Worm (Caenorhabditis elegans) whole organism, early embryonic: ENCODE results near the gene T18D3.9.

Experiments
- B0310.2 ChIP-seq: sonication (generic microtip); optimal IDR thresholded peaks from 2 replicates; lab custom pipeline; 2016; ENCODE audit warnings: mild to moderate bottlenecking, missing genetic modification characterization, missing compliant biosample characterization
- F13C5.2 ChIP-seq: sonication (generic microtip); optimal IDR thresholded peaks from 2 replicates; lab custom pipeline; 2017; ENCODE audit warnings: mild to moderate bottlenecking, missing genetic modification characterization, inconsistent platforms, missing compliant biosample characterization
- aly-1 ChIP-seq: sonication (generic microtip); optimal IDR thresholded peaks from 2 replicates; lab custom pipeline; 2016; ENCODE audit warnings: missing genetic modification characterization, missing compliant biosample characterization
- ama-1 ChIP-seq: fragments of 150-350 bp; optimal IDR thresholded peaks from 2 replicates; lab custom pipeline; 2014
- ceh-13 ChIP-seq: fragments of 200-800 bp; sonication (Bioruptor generic); optimal IDR thresholded peaks from 2 replicates; lab custom pipeline; 2018; ENCODE audit warnings: mild to moderate bottlenecking, missing genetic modification characterization, missing compliant biosample characterization
- ceh-36 ChIP-seq: sonication (generic microtip); optimal IDR thresholded peaks from 2 replicates; lab custom pipeline; 2016; ENCODE audit warnings: missing genetic modification characterization, inconsistent platforms, missing compliant biosample characterization
- ets-7 ChIP-seq: sonication (generic microtip); optimal IDR thresholded peaks from 2 replicates; lab custom pipeline; 2016; ENCODE audit warnings: missing genotype, missing genetic modification characterization, missing compliant biosample characterization
- flt-1 ChIP-seq: fragments of 200-800 bp; sonication (Bioruptor generic); IDR thresholded peaks from 2 replicates; pipeline ENCODE4 v1.3.6; 2022; ENCODE audit warnings: missing genetic modification characterization, missing compliant biosample characterization
- hmbx-1 ChIP-seq: sonication (generic microtip); optimal IDR thresholded peaks from 2 replicates; lab custom pipeline; 2016; ENCODE audit warnings: mild to moderate bottlenecking, missing genetic modification characterization, missing compliant biosample characterization
- hmg-4 ChIP-seq: fragments of 200-800 bp; sonication (Bioruptor generic); optimal IDR thresholded peaks from 2 replicates; lab custom pipeline; 2018; ENCODE audit warnings: mild to moderate bottlenecking, missing genetic modification characterization, missing compliant biosample characterization
- hnd-1 ChIP-seq: sonication (generic microtip); optimal IDR thresholded peaks from 2 replicates; lab custom pipeline; 2016; ENCODE audit warnings: missing genetic modification characterization, missing compliant biosample characterization
- pes-1 ChIP-seq: fragments of 200-800 bp; sonication (Bioruptor generic); IDR thresholded peaks from 2 replicates; pipeline ENCODE4 v1.3.6; 2022; ENCODE audit warnings: missing genetic modification reagents, missing genetic modification characterization, missing compliant biosample characterization
- scrt-1 ChIP-seq: fragments of 200-800 bp; sonication (Bioruptor generic); IDR thresholded peaks from 2 replicates; pipeline ENCODE4 v1.3.6; 2022; ENCODE audit warnings: missing genetic modification characterization, missing compliant biosample characterization
- sea-1 ChIP-seq: fragments of 200-800 bp; sonication (Bioruptor generic); conservative IDR thresholded peaks from 2 replicates; pipeline ENCODE4 v1.3.6; 2022; ENCODE audit warnings: missing genetic modification characterization, missing compliant biosample characterization
- tbx-11 ChIP-seq: fragments of 200-800 bp; sonication (Bioruptor generic); IDR thresholded peaks from 2 replicates; pipeline ENCODE4 v1.3.6; 2022; ENCODE audit warnings: missing genetic modification characterization, missing compliant biosample characterization
- tbx-37 ChIP-seq: fragments of 200-800 bp; sonication (Bioruptor generic); conservative IDR thresholded peaks from 2 replicates; pipeline ENCODE4 v1.3.6; 2022; ENCODE audit warnings: missing genetic modification reagents, missing genetic modification characterization, missing compliant biosample characterization
- tra-4 ChIP-seq: sonication (generic microtip); optimal IDR thresholded peaks from 2 replicates; lab custom pipeline; 2017; ENCODE audit warnings: missing genetic modification characterization, missing compliant biosample characterization

The T18D3.9 gene

DNA sequence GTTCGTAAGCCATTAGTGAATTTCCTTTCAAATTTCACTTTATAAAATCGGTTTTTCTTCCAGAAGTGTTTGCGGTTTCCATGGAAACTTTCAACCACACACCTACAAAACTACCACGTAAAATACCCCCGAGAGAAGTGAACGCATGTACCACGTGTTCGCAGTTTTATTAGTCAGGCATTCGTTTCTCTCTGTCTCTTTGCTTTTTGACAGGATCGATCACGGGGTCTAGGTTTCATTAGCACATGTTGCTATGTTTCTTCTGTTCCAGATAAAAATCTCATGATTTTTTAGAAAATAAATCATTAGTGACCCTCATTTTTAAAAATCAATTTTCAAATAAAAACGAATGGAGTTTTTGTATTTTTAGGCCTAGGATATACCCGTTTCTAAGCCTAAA lies 9.8 kb downstream of the T18D3.9 start:
- TF ChIP-seq sea-1 (no peak), B0310.2 (no peak), tra-4 (tag; lab: Kevin White, UChicago) (no peak), aly-1 (tag; lab: Kevin White, UChicago) (no peak), ets-7 (tag; lab: Kevin White, UChicago) (no peak), scrt-1 (no peak)

DNA sequence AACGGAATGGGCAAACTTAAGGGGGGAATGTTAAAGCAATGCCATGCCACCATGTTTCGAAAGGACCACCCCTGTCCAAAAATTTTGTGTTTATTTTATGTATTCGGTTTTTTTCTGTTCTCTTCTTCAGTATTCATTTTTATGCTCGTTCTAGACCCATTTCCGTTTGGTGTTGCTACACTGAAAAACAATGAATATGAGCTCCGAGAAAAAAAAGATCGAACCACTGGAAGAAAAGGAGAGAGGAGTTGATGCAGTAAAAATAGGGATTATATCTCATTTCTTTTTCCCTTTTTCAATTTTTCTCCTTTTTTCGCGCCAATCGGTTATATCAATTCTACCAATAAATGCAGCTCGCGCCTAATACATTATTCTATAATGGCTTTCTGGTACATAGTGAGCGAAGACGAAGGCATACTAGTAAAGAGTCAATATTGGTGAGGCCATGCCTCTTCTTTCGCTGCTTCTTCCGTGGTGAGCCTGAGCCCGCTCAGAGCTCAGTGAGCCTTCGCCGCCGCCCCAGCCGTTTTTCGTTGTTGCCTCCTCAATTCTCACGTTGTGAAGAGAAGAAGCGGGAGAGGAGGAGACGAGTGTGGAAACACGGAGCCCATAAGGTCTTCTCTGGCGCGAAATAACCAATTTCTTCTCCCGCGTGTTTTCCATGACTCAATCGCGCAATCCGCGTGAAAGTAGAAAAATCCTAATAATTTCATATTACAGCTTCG lies 14.1 kb downstream of the T18D3.9 start:
- TF ChIP-seq ceh-13 (GFP tag; lab: Kevin White, UChicago) (no peak), aly-1 (tag; lab: Kevin White, UChicago) (no peak), flt-1 (no peak), sea-1 (no peak), hmbx-1 (tag; lab: Kevin White, UChicago) (no peak), pes-1 (no peak)

DNA sequence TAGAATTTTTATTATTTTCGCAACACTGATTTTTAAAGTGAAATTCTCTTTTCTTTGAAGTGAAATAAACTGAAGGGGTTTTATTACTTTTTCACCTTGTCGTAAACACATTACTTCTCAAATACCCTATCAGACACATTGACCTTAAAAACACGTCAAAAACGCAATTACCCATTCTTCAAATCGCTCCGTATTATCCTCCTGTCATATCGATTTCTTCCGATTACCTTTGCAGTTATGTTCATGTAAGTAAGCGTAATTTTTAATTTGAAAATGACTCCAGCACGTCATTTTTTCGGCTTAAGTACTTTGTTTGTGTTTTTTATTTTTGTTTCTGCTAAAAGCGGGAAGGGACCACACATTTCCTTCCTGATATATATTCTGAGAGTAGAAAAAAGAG lies 16.0 kb downstream of the T18D3.9 start:
- no peak for TF ChIP-seq tbx-37 (GFP tag; lab: Robert Waterston, UW)
- TF ChIP-seq F13C5.2 (tag; lab: Kevin White, UChicago): no peak
- TF ChIP-seq B0310.2: no peak
- no peak for TF ChIP-seq pes-1
- no peak for TF ChIP-seq sea-1
- TF ChIP-seq tra-4 (tag; lab: Kevin White, UChicago): no peak
- no peak for TF ChIP-seq aly-1 (tag; lab: Kevin White, UChicago)
- no peak for TF ChIP-seq scrt-1
- no peak for TF ChIP-seq ceh-36 (tag; lab: Kevin White, UChicago)
- TF ChIP-seq tbx-11: no peak
- TF ChIP-seq ama-1 (lab: Kevin White, UChicago): no peak

DNA sequence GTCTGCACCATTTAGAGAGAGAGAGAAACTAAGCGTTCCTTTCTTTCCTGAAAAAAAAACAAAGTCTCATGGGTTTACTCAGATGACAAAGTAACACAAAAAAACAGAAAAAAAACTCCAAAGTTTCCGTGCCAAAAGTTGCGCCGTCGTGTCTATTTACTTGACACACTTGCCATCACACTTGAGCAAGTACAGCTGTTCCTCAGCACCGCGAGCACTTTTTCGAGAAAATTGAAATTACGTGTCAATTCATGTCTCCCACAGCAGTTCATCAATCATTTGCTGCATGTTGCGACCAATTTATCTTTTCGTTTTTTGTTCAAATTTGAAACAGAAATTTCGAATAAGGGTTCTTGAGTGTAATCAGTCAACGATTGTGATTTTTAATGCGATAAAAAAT lies 17.8 kb downstream of the T18D3.9 start:
- TF ChIP-seq scrt-1 (no peak), ceh-13 (GFP tag; lab: Kevin White, UChicago) (no peak), B0310.2 (no peak), pes-1 (no peak), hnd-1 (tag; lab: Kevin White, UChicago) (no peak), F13C5.2 (tag; lab: Kevin White, UChicago) (no peak)

DNA sequence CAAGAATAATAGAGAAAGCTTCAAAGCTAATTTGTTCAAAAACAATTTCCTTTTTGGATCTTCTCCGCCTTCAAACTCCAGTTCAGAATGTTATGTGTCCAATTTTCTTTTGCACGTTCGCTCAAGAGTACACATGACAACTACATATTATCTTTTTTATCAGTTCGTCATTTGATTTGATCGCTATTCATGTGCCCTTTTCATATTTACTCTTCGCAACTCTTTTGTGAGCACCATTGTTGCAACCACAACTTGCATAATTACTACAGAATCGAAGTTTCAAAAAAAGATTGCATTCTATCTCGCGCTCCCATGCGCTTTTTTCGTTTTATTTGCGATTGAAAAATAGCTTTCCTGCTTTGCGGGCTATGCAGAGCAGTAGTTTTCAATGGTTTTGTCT lies 19.0 kb downstream of the T18D3.9 start:
- TF ChIP-seq scrt-1: no peak
- TF ChIP-seq hnd-1 (tag; lab: Kevin White, UChicago): no peak
- no peak for TF ChIP-seq tra-4 (tag; lab: Kevin White, UChicago)
- TF ChIP-seq ceh-13 (GFP tag; lab: Kevin White, UChicago): no peak
- no peak for TF ChIP-seq F13C5.2 (tag; lab: Kevin White, UChicago)
- no peak for TF ChIP-seq tbx-11
- no peak for TF ChIP-seq tbx-37 (GFP tag; lab: Robert Waterston, UW)
- no peak for TF ChIP-seq hmbx-1 (tag; lab: Kevin White, UChicago)
- TF ChIP-seq hmg-4 (GFP tag; lab: Kevin White, UChicago): no peak
- TF ChIP-seq ama-1 (lab: Kevin White, UChicago): no peak
- no peak for TF ChIP-seq pes-1
- no peak for TF ChIP-seq ets-7 (tag; lab: Kevin White, UChicago)
- TF ChIP-seq aly-1 (tag; lab: Kevin White, UChicago): no peak
- TF ChIP-seq B0310.2: no peak
- TF ChIP-seq sea-1: no peak
- TF ChIP-seq flt-1: no peak

- TF ChIP-seq hnd-1 (tag; lab: Kevin White, UChicago) (no peak), flt-1 (no peak), pes-1 (no peak), ama-1 (lab: Kevin White, UChicago) (no peak), tbx-37 (GFP tag; lab: Robert Waterston, UW) (no peak), B0310.2 (no peak), tra-4 (tag; lab: Kevin White, UChicago) (no peak), scrt-1 (no peak), ceh-36 (tag; lab: Kevin White, UChicago) (no peak), hmbx-1 (tag; lab: Kevin White, UChicago) (no peak), aly-1 (tag; lab: Kevin White, UChicago) (no peak), hmg-4 (GFP tag; lab: Kevin White, UChicago) (no peak), ets-7 (tag; lab: Kevin White, UChicago) (no peak), sea-1 (no peak), F13C5.2 (tag; lab: Kevin White, UChicago) (no peak), tbx-11 (no peak), ceh-13 (GFP tag; lab: Kevin White, UChicago) (no peak)
Observed at ce11 chrX:12434086-12434485, 20.2 kb downstream of the T18D3.9 start, which contains the start of gene tsct-1. tsct-1 (plus strand) TSS chrX:12434097.

DNA sequence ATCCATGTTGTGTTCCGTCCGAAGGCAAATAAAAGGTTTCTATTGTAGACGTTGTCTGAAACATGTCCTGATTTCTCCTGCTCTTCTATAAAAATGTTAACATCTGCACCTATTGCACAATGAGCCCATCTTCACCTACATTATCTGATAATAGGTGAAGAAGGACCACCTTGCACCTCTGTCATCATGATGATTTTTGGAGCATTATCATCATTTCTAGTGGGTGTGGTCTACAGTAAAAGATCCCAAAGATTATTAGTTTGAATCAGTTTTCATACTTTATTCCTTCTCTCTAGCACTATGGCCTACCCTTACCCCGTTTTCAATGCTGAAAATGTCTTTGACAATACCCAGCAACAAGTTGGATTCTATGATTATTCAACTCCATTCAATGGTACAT lies 23.9 kb downstream of the T18D3.9 start, which contains the start of gene med-1:
med-1 (plus strand) TSS at position 301 of the 400 bp plus-strand sequence.
- TF ChIP-seq flt-1: no peak
- no peak for TF ChIP-seq aly-1 (tag; lab: Kevin White, UChicago)
- no peak for TF ChIP-seq pes-1
- no peak for TF ChIP-seq hmg-4 (GFP tag; lab: Kevin White, UChicago)
- TF ChIP-seq scrt-1: no peak
- TF ChIP-seq ets-7 (tag; lab: Kevin White, UChicago): no peak
- no peak for TF ChIP-seq ama-1 (lab: Kevin White, UChicago)
- no peak for TF ChIP-seq F13C5.2 (tag; lab: Kevin White, UChicago)
- TF ChIP-seq tra-4 (tag; lab: Kevin White, UChicago): no peak
- no peak for TF ChIP-seq tbx-11
- no peak for TF ChIP-seq tbx-37 (GFP tag; lab: Robert Waterston, UW)
- TF ChIP-seq ceh-36 (tag; lab: Kevin White, UChicago): no peak
- TF ChIP-seq ceh-13 (GFP tag; lab: Kevin White, UChicago): no peak
- no peak for TF ChIP-seq hnd-1 (tag; lab: Kevin White, UChicago)
- TF ChIP-seq hmbx-1 (tag; lab: Kevin White, UChicago): no peak
- TF ChIP-seq B0310.2: no peak
